Worm (Caenorhabditis elegans) whole organism, early embryonic: ENCODE data around the gene T26H5.11.

Experiments
- B0310.2 ChIP-seq: sonication (generic microtip); optimal IDR thresholded peaks from 2 replicates; lab custom pipeline; 2016; ENCODE audit warnings: mild to moderate bottlenecking, missing genetic modification characterization, missing compliant biosample characterization
- F13C5.2 ChIP-seq: sonication (generic microtip); optimal IDR thresholded peaks from 2 replicates; lab custom pipeline; 2017; ENCODE audit warnings: mild to moderate bottlenecking, missing genetic modification characterization, inconsistent platforms, missing compliant biosample characterization
- aly-1 ChIP-seq: sonication (generic microtip); optimal IDR thresholded peaks from 2 replicates; lab custom pipeline; 2016; ENCODE audit warnings: missing genetic modification characterization, missing compliant biosample characterization
- ama-1 ChIP-seq: fragments of 150-350 bp; optimal IDR thresholded peaks from 2 replicates; lab custom pipeline; 2014
- ceh-13 ChIP-seq: fragments of 200-800 bp; sonication (Bioruptor generic); optimal IDR thresholded peaks from 2 replicates; lab custom pipeline; 2018; ENCODE audit warnings: mild to moderate bottlenecking, missing genetic modification characterization, missing compliant biosample characterization
- ceh-36 ChIP-seq: sonication (generic microtip); optimal IDR thresholded peaks from 2 replicates; lab custom pipeline; 2016; ENCODE audit warnings: missing genetic modification characterization, inconsistent platforms, missing compliant biosample characterization
- ets-7 ChIP-seq: sonication (generic microtip); optimal IDR thresholded peaks from 2 replicates; lab custom pipeline; 2016; ENCODE audit warnings: missing genotype, missing genetic modification characterization, missing compliant biosample characterization
- flt-1 ChIP-seq: fragments of 200-800 bp; sonication (Bioruptor generic); IDR thresholded peaks from 2 replicates; pipeline ENCODE4 v1.3.6; 2022; ENCODE audit warnings: missing genetic modification characterization, missing compliant biosample characterization
- hmbx-1 ChIP-seq: sonication (generic microtip); optimal IDR thresholded peaks from 2 replicates; lab custom pipeline; 2016; ENCODE audit warnings: mild to moderate bottlenecking, missing genetic modification characterization, missing compliant biosample characterization
- hmg-4 ChIP-seq: fragments of 200-800 bp; sonication (Bioruptor generic); optimal IDR thresholded peaks from 2 replicates; lab custom pipeline; 2018; ENCODE audit warnings: mild to moderate bottlenecking, missing genetic modification characterization, missing compliant biosample characterization
- hnd-1 ChIP-seq: sonication (generic microtip); optimal IDR thresholded peaks from 2 replicates; lab custom pipeline; 2016; ENCODE audit warnings: missing genetic modification characterization, missing compliant biosample characterization
- pes-1 ChIP-seq: fragments of 200-800 bp; sonication (Bioruptor generic); IDR thresholded peaks from 2 replicates; pipeline ENCODE4 v1.3.6; 2022; ENCODE audit warnings: missing genetic modification reagents, missing genetic modification characterization, missing compliant biosample characterization
- scrt-1 ChIP-seq: fragments of 200-800 bp; sonication (Bioruptor generic); IDR thresholded peaks from 2 replicates; pipeline ENCODE4 v1.3.6; 2022; ENCODE audit warnings: missing genetic modification characterization, missing compliant biosample characterization
- sea-1 ChIP-seq: fragments of 200-800 bp; sonication (Bioruptor generic); conservative IDR thresholded peaks from 2 replicates; pipeline ENCODE4 v1.3.6; 2022; ENCODE audit warnings: missing genetic modification characterization, missing compliant biosample characterization
- tbx-11 ChIP-seq: fragments of 200-800 bp; sonication (Bioruptor generic); IDR thresholded peaks from 2 replicates; pipeline ENCODE4 v1.3.6; 2022; ENCODE audit warnings: missing genetic modification characterization, missing compliant biosample characterization
- tbx-37 ChIP-seq: fragments of 200-800 bp; sonication (Bioruptor generic); conservative IDR thresholded peaks from 2 replicates; pipeline ENCODE4 v1.3.6; 2022; ENCODE audit warnings: missing genetic modification reagents, missing genetic modification characterization, missing compliant biosample characterization
- tra-4 ChIP-seq: sonication (generic microtip); optimal IDR thresholded peaks from 2 replicates; lab custom pipeline; 2017; ENCODE audit warnings: missing genetic modification characterization, missing compliant biosample characterization

T26H5.11 gene

DNA sequence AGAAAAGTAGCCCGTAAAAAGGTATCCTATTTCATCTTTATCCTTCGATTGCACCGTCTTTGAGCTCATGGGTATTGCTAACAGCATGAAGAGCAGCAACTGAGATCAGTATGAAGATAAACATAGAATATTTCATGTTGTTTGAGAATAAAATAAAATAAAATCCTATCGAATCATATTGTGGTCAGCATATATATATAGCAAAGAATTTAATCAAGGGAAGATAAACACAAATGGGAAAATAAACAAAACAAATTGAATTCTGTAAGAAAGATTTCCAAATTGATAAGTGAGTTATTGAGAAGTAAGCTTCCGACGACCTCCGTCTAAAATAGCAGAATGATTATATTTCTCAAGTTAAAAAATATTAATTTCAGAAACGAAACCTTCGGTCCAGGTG lies 380 bp downstream of the T26H5.11 start, which contains the start of gene T26H5.10:
TSS of gene T26H5.10 (minus strand) at position 101 of the 400 bp plus-strand sequence.
- no peak for TF ChIP-seq ama-1 (lab: Kevin White, UChicago)
- TF ChIP-seq sea-1 (GFP tag; lab: Robert Waterston, UW): no peak
- no peak for TF ChIP-seq B0310.2
- TF ChIP-seq hmbx-1 (tag; lab: Kevin White, UChicago): no peak
- TF ChIP-seq tbx-11 (GFP tag; lab: Robert Waterston, UW): no peak
- TF ChIP-seq hnd-1 (tag; lab: Kevin White, UChicago): no peak
- no peak for TF ChIP-seq hmg-4 (GFP tag; lab: Kevin White, UChicago)
- no peak for TF ChIP-seq flt-1 (GFP tag; lab: Robert Waterston, UW)
- no peak for TF ChIP-seq pes-1 (GFP tag; lab: Robert Waterston, UW)
- no peak for TF ChIP-seq tra-4
- no peak for TF ChIP-seq ceh-36
- TF ChIP-seq ceh-13: no peak
- no peak for TF ChIP-seq F13C5.2
- no peak for TF ChIP-seq scrt-1 (GFP tag; lab: Robert Waterston, UW)

DNA sequence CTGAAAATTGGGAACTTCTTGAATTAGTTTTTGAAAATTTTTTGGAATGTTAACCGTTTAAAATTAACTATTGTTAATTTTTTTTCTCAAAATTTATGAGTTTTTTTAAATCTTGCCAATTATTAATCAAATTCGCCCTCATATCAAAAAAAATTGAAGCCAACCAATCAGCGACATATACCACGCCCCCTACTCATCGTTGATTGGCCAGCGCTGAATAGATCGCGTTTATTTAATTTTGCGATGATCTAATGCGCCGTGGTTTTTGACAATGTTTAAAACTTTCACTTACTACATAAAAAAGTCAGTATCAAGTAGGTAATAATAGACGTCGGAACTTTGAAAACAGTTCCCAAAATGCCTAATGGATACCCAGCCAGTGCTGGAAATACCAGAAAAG lies 1.7 kb downstream of the T26H5.11 start:
- TF ChIP-seq pes-1 (GFP tag; lab: Robert Waterston, UW) (no peak), ets-7 (tag; lab: Kevin White, UChicago) (no peak), B0310.2 (no peak), tbx-37 (no peak), ceh-13 (no peak), ama-1 (lab: Kevin White, UChicago) (no peak), hnd-1 (tag; lab: Kevin White, UChicago) (no peak), ceh-36 (no peak), hmbx-1 (tag; lab: Kevin White, UChicago) (no peak), tra-4 (no peak), flt-1 (GFP tag; lab: Robert Waterston, UW) (no peak)

DNA sequence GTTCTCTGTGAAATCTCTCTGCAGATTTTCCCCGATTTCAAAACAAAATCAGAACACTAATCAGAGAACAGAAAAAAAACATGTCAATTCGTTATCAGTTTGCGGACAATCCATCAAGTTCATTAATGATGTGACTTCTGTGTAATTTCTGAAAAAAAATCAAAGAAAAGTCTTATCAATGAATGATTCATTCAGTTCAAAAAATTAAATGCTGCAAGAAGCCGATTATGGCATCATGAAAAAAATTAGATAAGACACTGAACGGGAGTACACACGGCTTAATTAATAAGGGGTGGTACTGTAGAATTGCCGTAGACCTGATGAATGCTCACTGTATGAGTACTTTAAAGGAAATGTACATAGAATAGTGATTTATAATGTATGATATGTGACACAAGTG lies 8.0 kb downstream of the T26H5.11 start:
- no peak for TF ChIP-seq F13C5.2
- TF ChIP-seq ama-1 (lab: Kevin White, UChicago): no peak
- no peak for TF ChIP-seq hmg-4 (GFP tag; lab: Kevin White, UChicago)
- no peak for TF ChIP-seq B0310.2
- TF ChIP-seq hnd-1 (tag; lab: Kevin White, UChicago): no peak
- TF ChIP-seq ets-7 (tag; lab: Kevin White, UChicago): no peak
- TF ChIP-seq ceh-13: no peak
- no peak for TF ChIP-seq tra-4
- no peak for TF ChIP-seq hmbx-1 (tag; lab: Kevin White, UChicago)
- no peak for TF ChIP-seq tbx-11 (GFP tag; lab: Robert Waterston, UW)
- no peak for TF ChIP-seq ceh-36
- TF ChIP-seq aly-1 (tag; lab: Kevin White, UChicago): no peak
- no peak for TF ChIP-seq scrt-1 (GFP tag; lab: Robert Waterston, UW)
- TF ChIP-seq flt-1 (GFP tag; lab: Robert Waterston, UW): no peak
- no peak for TF ChIP-seq sea-1 (GFP tag; lab: Robert Waterston, UW)
- no peak for TF ChIP-seq tbx-37
- TF ChIP-seq pes-1 (GFP tag; lab: Robert Waterston, UW): no peak

DNA sequence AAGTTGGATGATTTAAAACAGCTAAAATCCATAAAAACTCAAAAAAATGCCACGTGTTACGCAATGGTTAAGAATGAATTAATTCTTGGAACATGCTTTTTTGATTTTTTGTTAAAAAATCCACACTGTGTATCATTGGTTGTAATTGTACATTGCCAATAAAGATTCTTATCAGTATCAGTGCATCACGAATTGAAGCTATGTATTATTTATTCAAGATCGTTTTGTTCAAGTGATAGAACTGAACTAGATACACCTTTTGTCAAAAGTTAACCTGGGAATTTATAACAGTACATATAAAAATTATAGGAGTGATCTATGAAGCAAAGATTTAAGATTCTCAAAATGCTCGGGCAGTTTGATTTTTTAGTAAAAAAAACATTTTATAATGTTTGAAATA lies 9.4 kb downstream of the T26H5.11 start:
- TF ChIP-seq B0310.2: no peak
- no peak for TF ChIP-seq tra-4
- no peak for TF ChIP-seq hmg-4 (GFP tag; lab: Kevin White, UChicago)
- TF ChIP-seq tbx-37: no peak
- TF ChIP-seq hmbx-1 (tag; lab: Kevin White, UChicago): no peak
- no peak for TF ChIP-seq tbx-11 (GFP tag; lab: Robert Waterston, UW)
- no peak for TF ChIP-seq F13C5.2
- no peak for TF ChIP-seq ceh-13
- no peak for TF ChIP-seq ceh-36
- TF ChIP-seq pes-1 (GFP tag; lab: Robert Waterston, UW): no peak
- TF ChIP-seq ets-7 (tag; lab: Kevin White, UChicago): no peak
- no peak for TF ChIP-seq flt-1 (GFP tag; lab: Robert Waterston, UW)
- TF ChIP-seq sea-1 (GFP tag; lab: Robert Waterston, UW): no peak

DNA sequence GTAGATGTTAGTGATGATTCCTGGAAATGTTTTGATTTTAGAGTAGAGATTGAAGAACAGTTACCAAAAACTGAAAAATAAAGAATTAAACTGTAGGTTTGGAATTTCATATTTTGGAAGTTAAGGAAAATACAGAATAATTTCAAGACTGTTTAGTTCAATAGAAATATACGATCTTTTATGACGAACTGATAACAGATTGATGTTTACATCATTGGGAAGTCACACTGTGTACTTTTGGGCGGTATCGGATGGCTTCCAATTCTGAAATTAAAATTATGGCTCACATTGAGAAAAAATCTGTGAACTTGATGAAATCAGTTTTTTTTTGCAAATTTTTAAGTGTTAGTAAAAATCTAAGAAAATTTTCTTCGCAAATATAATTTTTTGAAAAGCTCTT lies 11.6 kb downstream of the T26H5.11 start, which contains the start of gene T26H5.8:
TSS of gene T26H5.8 (minus strand) at position 270 of the 400 bp plus-strand sequence.
- no peak for TF ChIP-seq hnd-1 (tag; lab: Kevin White, UChicago)
- no peak for TF ChIP-seq ama-1 (lab: Kevin White, UChicago)
- no peak for TF ChIP-seq tbx-37
- TF ChIP-seq scrt-1 (GFP tag; lab: Robert Waterston, UW): no peak
- no peak for TF ChIP-seq sea-1 (GFP tag; lab: Robert Waterston, UW)
- no peak for TF ChIP-seq hmg-4 (GFP tag; lab: Kevin White, UChicago)
- TF ChIP-seq aly-1 (tag; lab: Kevin White, UChicago): no peak
- TF ChIP-seq ets-7 (tag; lab: Kevin White, UChicago): no peak
- TF ChIP-seq tbx-11 (GFP tag; lab: Robert Waterston, UW): no peak
- TF ChIP-seq tra-4: no peak

DNA sequence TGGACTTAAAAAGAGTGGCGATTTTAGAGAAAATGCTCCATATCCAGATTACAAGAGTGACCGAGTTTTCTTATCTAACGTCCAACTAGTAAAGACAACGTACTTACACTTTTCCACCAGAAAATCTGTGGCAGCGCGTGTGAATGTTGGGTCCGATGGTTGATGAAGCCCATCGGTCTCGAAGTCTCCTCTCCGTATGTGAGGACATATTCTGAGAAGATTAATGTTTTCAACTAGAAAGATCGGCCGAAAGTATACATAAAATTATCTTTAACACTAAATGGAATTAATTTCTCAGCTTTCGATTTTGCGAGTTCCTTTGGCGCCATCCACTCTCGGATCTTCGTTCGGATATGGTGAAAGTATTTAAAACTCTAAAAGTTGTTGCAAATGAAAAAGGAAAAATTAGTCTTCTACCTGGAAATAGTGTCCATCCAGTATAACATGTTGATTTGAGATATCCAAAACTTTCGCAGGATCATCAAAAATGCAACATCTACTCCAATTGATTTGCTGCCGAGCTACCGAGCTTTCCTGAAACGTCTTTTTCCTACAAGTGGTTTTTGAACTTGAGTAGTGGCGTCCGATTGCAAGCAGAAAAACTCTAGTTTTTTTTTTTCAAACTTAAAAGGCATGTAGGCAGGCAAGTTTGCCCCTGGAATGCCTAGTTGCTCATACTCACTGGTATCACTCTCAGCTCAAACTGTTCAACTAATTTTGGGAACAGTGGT lies 12.6 kb downstream of the T26H5.11 start:
- TF ChIP-seq F13C5.2 (no peak), hmbx-1 (tag; lab: Kevin White, UChicago) (no peak), ceh-13 (no peak), tbx-37 (no peak), hmg-4 (GFP tag; lab: Kevin White, UChicago) (no peak), pes-1 (GFP tag; lab: Robert Waterston, UW) (no peak), B0310.2 (no peak), flt-1 (GFP tag; lab: Robert Waterston, UW) (no peak), ets-7 (tag; lab: Kevin White, UChicago) (no peak), aly-1 (tag; lab: Kevin White, UChicago) (no peak), tra-4 (no peak), ama-1 (lab: Kevin White, UChicago) (no peak), ceh-36 (no peak), tbx-11 (GFP tag; lab: Robert Waterston, UW) (no peak), scrt-1 (GFP tag; lab: Robert Waterston, UW) (no peak)

DNA sequence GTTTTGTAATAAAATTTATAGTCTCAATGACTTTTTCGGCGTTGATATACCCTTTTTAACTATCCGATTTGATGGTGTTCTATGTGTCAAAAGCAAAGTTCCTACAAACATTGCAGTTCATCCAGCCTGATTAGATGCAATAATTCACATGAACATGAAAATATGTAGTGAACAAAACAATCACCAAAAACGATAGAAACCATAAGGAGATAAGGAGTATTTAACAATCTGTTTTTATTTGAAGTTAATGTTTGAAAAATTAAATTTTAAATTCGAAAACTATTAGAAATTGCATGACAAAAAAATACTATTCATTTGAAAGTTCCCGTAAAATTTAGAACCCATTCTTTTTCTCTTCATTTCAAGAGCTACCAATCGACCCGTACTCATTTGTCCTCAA lies 17.1 kb downstream of the T26H5.11 start, which contains the start of gene fbxa-209:
TSS of gene fbxa-209 (minus strand) at position 101 of the 400 bp plus-strand sequence.
- TF ChIP-seq scrt-1 (GFP tag; lab: Robert Waterston, UW) (no peak), hmbx-1 (tag; lab: Kevin White, UChicago) (no peak), ceh-36 (no peak), ets-7 (tag; lab: Kevin White, UChicago) (no peak), hnd-1 (tag; lab: Kevin White, UChicago) (no peak), F13C5.2 (no peak), ama-1 (lab: Kevin White, UChicago) (no peak), tra-4 (no peak), tbx-37 (no peak), pes-1 (GFP tag; lab: Robert Waterston, UW) (no peak), ceh-13 (no peak), B0310.2 (no peak), tbx-11 (GFP tag; lab: Robert Waterston, UW) (no peak), sea-1 (GFP tag; lab: Robert Waterston, UW) (no peak), hmg-4 (GFP tag; lab: Kevin White, UChicago) (no peak), aly-1 (tag; lab: Kevin White, UChicago) (no peak), flt-1 (GFP tag; lab: Robert Waterston, UW) (no peak)
